Worm (Caenorhabditis elegans): ENCODE measurements around the gene srw-6.

The srw-6 gene

DNA sequence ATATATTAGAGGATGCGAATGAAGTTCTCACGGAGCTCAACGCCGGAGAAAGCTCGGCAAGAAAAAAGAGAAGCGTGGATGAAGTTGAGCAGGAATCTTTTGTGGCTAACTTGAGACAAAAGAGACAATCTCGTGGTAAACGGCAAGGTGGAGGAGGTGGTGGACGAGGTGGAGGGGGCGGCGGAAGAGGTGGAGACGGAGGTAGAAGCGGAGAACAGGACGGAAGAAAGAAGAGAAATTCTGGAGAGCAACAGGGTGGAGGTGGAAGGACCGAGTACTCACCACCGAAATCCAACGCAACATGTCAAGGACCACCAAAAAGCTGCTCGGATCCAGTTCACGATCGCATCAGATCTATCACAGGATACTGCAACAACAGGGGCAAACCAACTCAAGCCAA lies 18.0 kb upstream of the srw-6 start:
- TF ChIP-seq nhr-28 (tag; optimal IDR thresholded peaks at IDR 0.05) (no peak), nhr-237 (tag; optimal IDR thresholded peaks at IDR 0.05) (no peak), tbx-2 (tag; optimal IDR thresholded peaks at IDR 0.05) (no peak), unc-39 (tag; optimal IDR thresholded peaks at IDR 0.05) (no peak), ama-1 (optimal IDR thresholded peaks at IDR 0.05) (no peak), nfya-1 (tag; optimal IDR thresholded peaks at IDR 0.05; ENCODE audit: insufficient read depth) (no peak), mdl-1 (tag; optimal IDR thresholded peaks at IDR 0.05) (no peak), jun-1 (tag; optimal IDR thresholded peaks at IDR 0.05) (no peak), sea-2 (GFP tag; optimal IDR thresholded peaks at IDR 0.05) (no peak), unc-62 (GFP tag; optimal IDR thresholded peaks at IDR 0.05) (no peak), elt-3 (tag; optimal IDR thresholded peaks at IDR 0.05) (no peak), lin-15B (tag; optimal IDR thresholded peaks at IDR 0.05) (no peak), mml-1 (tag; optimal IDR thresholded peaks at IDR 0.05) (no peak), nhr-25 (tag; optimal IDR thresholded peaks at IDR 0.05) (no peak), ztf-11 (tag; optimal IDR thresholded peaks at IDR 0.05) (no peak)

DNA sequence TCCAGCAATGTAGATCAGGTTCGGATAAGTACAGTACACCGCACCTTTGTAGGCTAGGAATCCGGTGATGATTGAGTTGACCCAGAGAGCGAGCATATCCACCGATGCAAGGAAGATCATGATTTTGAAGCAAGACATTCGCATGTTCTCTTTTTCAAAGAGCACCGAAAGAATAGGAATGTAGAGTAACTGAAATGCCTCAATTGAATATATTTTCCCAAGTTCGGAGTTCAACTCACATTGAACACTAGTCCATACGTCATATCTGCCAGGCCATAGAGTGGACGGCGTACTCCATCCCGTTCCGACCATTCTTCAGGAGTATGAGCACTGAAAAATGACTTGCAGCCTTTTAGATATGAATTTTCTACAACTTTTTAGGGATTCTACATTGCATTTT lies 8.7 kb upstream of the srw-6 start:
- TF ChIP-seq ceh-9 (tag; optimal IDR thresholded peaks at IDR 0.05) (no peak), fkh-10 (GFP tag; optimal IDR thresholded peaks at IDR 0.05) (no peak), fkh-2 (tag; optimal IDR thresholded peaks at IDR 0.05) (no peak), ceh-82 (tag; optimal IDR thresholded peaks at IDR 0.05) (no peak), ama-1 (optimal IDR thresholded peaks at IDR 0.05) (no peak), mml-1 (tag; optimal IDR thresholded peaks at IDR 0.05) (no peak)

ce11 chrV:3800378-3800777 lies 8.1 kb upstream of the srw-6 start, which contains the start of gene srt-30:
TSS of gene srt-30 (minus strand) at chrV:3800478.
- TF ChIP-seq ceh-82 (tag; optimal IDR thresholded peaks at IDR 0.05) = no peak
- TF ChIP-seq lin-39 (tag; optimal IDR thresholded peaks at IDR 0.05) = no peak
- no peak for TF ChIP-seq R02D3.7 (tag; optimal IDR thresholded peaks at IDR 0.05)
- TF ChIP-seq snpc-4 (tag; optimal IDR thresholded peaks at IDR 0.05) = no peak
- no peak for TF ChIP-seq ZK546.5 (tag; optimal IDR thresholded peaks at IDR 0.05)
- TF ChIP-seq unc-62 (GFP tag; optimal IDR thresholded peaks at IDR 0.05) = no peak
- TF ChIP-seq pha-4 (tag; optimal IDR thresholded peaks at IDR 0.05) = no peak
- no peak for TF ChIP-seq nhr-67 (tag; optimal IDR thresholded peaks at IDR 0.05)
- TF ChIP-seq nhr-12 (tag; optimal IDR thresholded peaks at IDR 0.05) = no peak
- TF ChIP-seq ztf-4 (tag; optimal IDR thresholded peaks at IDR 0.05) = no peak
- TF ChIP-seq elt-2 (tag; optimal IDR thresholded peaks at IDR 0.05) = no peak
- TF ChIP-seq nhr-237 (tag; optimal IDR thresholded peaks at IDR 0.05) = no peak
- TF ChIP-seq nfya-1 (tag; optimal IDR thresholded peaks at IDR 0.05; ENCODE audit: insufficient read depth) = no peak
- no peak for TF ChIP-seq lin-15B (tag; optimal IDR thresholded peaks at IDR 0.05)
- TF ChIP-seq unc-39 (tag; optimal IDR thresholded peaks at IDR 0.05) = no peak
- TF ChIP-seq zag-1 (tag; optimal IDR thresholded peaks at IDR 0.05) = no peak

- TF ChIP-seq hmg-11 (tag; optimal IDR thresholded peaks at IDR 0.05) = no peak
- no peak for TF ChIP-seq ceh-82 (tag; optimal IDR thresholded peaks at IDR 0.05)
- no peak for TF ChIP-seq nhr-11 (tag; optimal IDR thresholded peaks at IDR 0.05)
- no peak for TF ChIP-seq nhr-25 (tag; optimal IDR thresholded peaks at IDR 0.05)
- TF ChIP-seq lsy-12 (tag; optimal IDR thresholded peaks at IDR 0.05) = no peak
- TF ChIP-seq tbx-2 (tag; optimal IDR thresholded peaks at IDR 0.05) = no peak
- TF ChIP-seq lin-15B (tag; optimal IDR thresholded peaks at IDR 0.05) = no peak
- no peak for TF ChIP-seq elt-2 (tag; optimal IDR thresholded peaks at IDR 0.05)
- TF ChIP-seq ceh-16 (tag; optimal IDR thresholded peaks at IDR 0.05) = no peak
- no peak for TF ChIP-seq nhr-12 (tag; optimal IDR thresholded peaks at IDR 0.05)
- TF ChIP-seq egl-5 (tag; optimal IDR thresholded peaks at IDR 0.05) = no peak
- no peak for TF ChIP-seq nhr-76 (tag; optimal IDR thresholded peaks at IDR 0.05)
- no peak for TF ChIP-seq daf-12 (tag; optimal IDR thresholded peaks at IDR 0.05)
- no peak for TF ChIP-seq elt-1 (tag; optimal IDR thresholded peaks at IDR 0.05)
- TF ChIP-seq ceh-9 (tag; optimal IDR thresholded peaks at IDR 0.05) = no peak
- TF ChIP-seq nhr-28 (tag; optimal IDR thresholded peaks at IDR 0.05) = no peak
Measured at ce11 chrV:3801787-3802417, 6.5 kb upstream of the srw-6 start.
